Worm (Caenorhabditis elegans) whole organism, mixed stage, embryonic: Measurements from ENCODE around the gene F13H10.1.

Experiments
- M03D4.4 ChIP-seq: sonication (generic microtip); optimal IDR thresholded peaks from 2 replicates; lab custom pipeline; 2017; ENCODE audit warnings: mild to moderate bottlenecking, missing genetic modification characterization, missing compliant biosample characterization
- bed-3 ChIP-seq: fragments of 200-800 bp; sonication (Bioruptor generic); optimal IDR thresholded peaks from 3 replicates; lab custom pipeline; 2018; ENCODE audit warnings: mild to moderate bottlenecking, missing genetic modification characterization, moderate library complexity, missing compliant biosample characterization
- blmp-1 ChIP-seq: fragments of 150-350 bp; optimal IDR thresholded peaks from 2 replicates; lab custom pipeline; 2014; ENCODE audit warnings: missing biosample characterization, missing genetic modification characterization
- ceh-39 ChIP-seq: fragments of 150-350 bp; optimal IDR thresholded peaks from 2 replicates; lab custom pipeline; 2014; ENCODE audit warnings: missing biosample characterization, missing genetic modification characterization
- ceh-43 ChIP-seq: fragments of 200-800 bp; sonication (Bioruptor generic); optimal IDR thresholded peaks from 2 replicates; lab custom pipeline; 2018; ENCODE audit warnings: mild to moderate bottlenecking, missing genetic modification characterization, moderate library complexity, missing compliant biosample characterization
- ces-1 ChIP-seq: fragments of 150-350 bp; optimal IDR thresholded peaks from 2 replicates; lab custom pipeline; 2014; ENCODE audit warnings: missing biosample characterization, missing genetic modification reagents, missing genetic modification characterization
- cnd-1 ChIP-seq: fragments of 200-800 bp; sonication (Bioruptor generic); optimal IDR thresholded peaks from 2 replicates; lab custom pipeline; 2018; ENCODE audit warnings: mild to moderate bottlenecking, missing genetic modification characterization, missing compliant biosample characterization
- drap-1 ChIP-seq: fragments of 200-800 bp; sonication (Bioruptor generic); optimal IDR thresholded peaks from 3 replicates; lab custom pipeline; 2018; ENCODE audit warnings: mild to moderate bottlenecking, missing genetic modification characterization, missing compliant biosample characterization
- elt-1 ChIP-seq: sonication (generic microtip); optimal IDR thresholded peaks from 2 replicates; lab custom pipeline; 2017; ENCODE audit warnings: missing genetic modification characterization, mild to moderate bottlenecking, missing compliant biosample characterization, antibody characterized with exemption, moderate library complexity, borderline replicate concordance; ENCODE audit not compliant: insufficient read depth
- elt-3 ChIP-seq: fragments of 150-350 bp; optimal IDR thresholded peaks from 2 replicates; lab custom pipeline; 2014; ENCODE audit warnings: missing biosample characterization, missing genetic modification characterization
- ham-2 ChIP-seq: fragments of 200-800 bp; sonication (Bioruptor generic); optimal IDR thresholded peaks from 2 replicates; lab custom pipeline; 2018; ENCODE audit warnings: mild to moderate bottlenecking, missing genetic modification characterization, missing compliant biosample characterization
- hlh-1 ChIP-seq: fragments of 150-350 bp; optimal IDR thresholded peaks from 2 replicates; lab custom pipeline; 2014; ENCODE audit warnings: missing biosample characterization, missing genetic modification reagents, missing genetic modification characterization
- lin-13 ChIP-seq: fragments of 150-350 bp; optimal IDR thresholded peaks from 2 replicates; lab custom pipeline; 2014; ENCODE audit warnings: missing biosample characterization, missing genetic modification characterization
- lin-32 ChIP-seq: fragments of 200-800 bp; sonication (Bioruptor generic); optimal IDR thresholded peaks from 2 replicates; lab custom pipeline; 2018; ENCODE audit warnings: mild to moderate bottlenecking, missing genetic modification characterization, missing compliant biosample characterization
- lsy-2 ChIP-seq: fragments of 150-350 bp; optimal IDR thresholded peaks from 2 replicates; lab custom pipeline; 2014; ENCODE audit warnings: missing biosample characterization, missing genetic modification characterization
- mab-5 ChIP-seq: fragments of 150-350 bp; optimal IDR thresholded peaks from 2 replicates; lab custom pipeline; 2014; ENCODE audit warnings: missing biosample characterization, missing genetic modification characterization
- mep-1 ChIP-seq: fragments of 150-350 bp; optimal IDR thresholded peaks from 2 replicates; lab custom pipeline; 2017; ENCODE audit warnings: missing biosample characterization, missing genetic modification reagents, missing genetic modification characterization, inconsistent platforms
- mls-2 ChIP-seq: sonication (generic microtip); optimal IDR thresholded peaks from 2 replicates; lab custom pipeline; 2016; ENCODE audit warnings: mild to moderate bottlenecking, missing genetic modification characterization, moderate library complexity, missing compliant biosample characterization
- nhr-12 ChIP-seq: fragments of 150-350 bp; optimal IDR thresholded peaks from 2 replicates; lab custom pipeline; 2014; ENCODE audit warnings: missing biosample characterization, missing genetic modification characterization
- nhr-237 ChIP-seq: fragments of 150-350 bp; optimal IDR thresholded peaks from 2 replicates; lab custom pipeline; 2014; ENCODE audit warnings: missing biosample characterization, missing genetic modification characterization
- nhr-28 ChIP-seq: fragments of 150-350 bp; optimal IDR thresholded peaks from 2 replicates; lab custom pipeline; 2014; ENCODE audit warnings: missing biosample characterization, missing genetic modification characterization
- nhr-76 ChIP-seq: sonication (generic microtip); optimal IDR thresholded peaks from 2 replicates; lab custom pipeline; 2017; ENCODE audit warnings: missing biosample characterization, missing genetic modification characterization
- sem-2 ChIP-seq: fragments of 200-800 bp; sonication (Bioruptor generic); optimal IDR thresholded peaks from 2 replicates; lab custom pipeline; 2018; ENCODE audit warnings: mild to moderate bottlenecking, missing genetic modification characterization, missing compliant biosample characterization
- snpc-4 ChIP-seq: fragments of 150-350 bp; optimal IDR thresholded peaks from 2 replicates; lab custom pipeline; 2014; ENCODE audit warnings: missing biosample characterization, missing genetic modification characterization
- sptf-1 ChIP-seq: sonication (generic microtip); optimal IDR thresholded peaks from 2 replicates; lab custom pipeline; 2017; ENCODE audit warnings: mild to moderate bottlenecking, missing genetic modification characterization, moderate library complexity, missing compliant biosample characterization
- unc-120 ChIP-seq: sonication (generic microtip); optimal IDR thresholded peaks from 2 replicates; lab custom pipeline; 2017; ENCODE audit warnings: missing genetic modification characterization, missing compliant biosample characterization; ENCODE audit not compliant: poor library complexity, severe bottlenecking
- unc-39 ChIP-seq: fragments of 150-350 bp; optimal IDR thresholded peaks from 2 replicates; lab custom pipeline; 2014; ENCODE audit warnings: missing biosample characterization, missing genetic modification characterization
- unc-62 ChIP-seq: fragments of 150-350 bp; optimal IDR thresholded peaks from 2 replicates; lab custom pipeline; 2014; ENCODE audit warnings: missing biosample characterization, missing genetic modification reagents, missing genetic modification characterization
- ztf-11 ChIP-seq: fragments of 150-350 bp; optimal IDR thresholded peaks from 2 replicates; lab custom pipeline; 2014; ENCODE audit warnings: missing biosample characterization, missing genetic modification characterization

F13H10.1 gene

ce11 chrIV:10970767-10971166 is 33.6 kb upstream of the F13H10.1 start:
- no peak for TF ChIP-seq sem-2
- TF ChIP-seq unc-39 (tag; lab: Kevin White, UChicago): no peak
- no peak for TF ChIP-seq bed-3 (GFP tag; lab: Kevin White, UChicago)
- no peak for TF ChIP-seq ham-2 (GFP tag; lab: Kevin White, UChicago)
- no peak for TF ChIP-seq nhr-76
- TF ChIP-seq snpc-4: no peak
- TF ChIP-seq ces-1 (GFP tag; lab: Kevin White, UChicago): no peak
- no peak for TF ChIP-seq ceh-43 (GFP tag; lab: Kevin White, UChicago)
- no peak for TF ChIP-seq drap-1 (GFP tag; lab: Kevin White, UChicago)
- no peak for TF ChIP-seq mls-2 (tag; lab: Kevin White, UChicago)
- no peak for TF ChIP-seq sptf-1
- TF ChIP-seq hlh-1: no peak
- no peak for TF ChIP-seq nhr-12 (tag; lab: Kevin White, UChicago)
- TF ChIP-seq mab-5 (tag; lab: Kevin White, UChicago): no peak
- TF ChIP-seq lin-13: no peak
- no peak for TF ChIP-seq unc-120
- no peak for TF ChIP-seq M03D4.4 (tag; lab: Kevin White, UChicago)
- TF ChIP-seq ztf-11 (tag; lab: Kevin White, UChicago): no peak
- TF ChIP-seq blmp-1: no peak
- TF ChIP-seq unc-62: no peak

- TF ChIP-seq ztf-11 (tag; lab: Kevin White, UChicago) (no peak), snpc-4 (no peak), bed-3 (GFP tag; lab: Kevin White, UChicago) (no peak), ceh-43 (GFP tag; lab: Kevin White, UChicago) (no peak), ceh-39 (tag; lab: Kevin White, UChicago) (no peak)
These were observed 32.7 kb upstream of the F13H10.1 start for ce11 chrIV:10971636-10972199.

ce11 chrIV:10975968-10976367 is 28.4 kb upstream of the F13H10.1 start:
- no peak for TF ChIP-seq nhr-76
- TF ChIP-seq elt-1 (tag; lab: Kevin White, UChicago): peak; percentile 21
- no peak for TF ChIP-seq lin-13
- TF ChIP-seq, all 35 proteins: peak for 1

ce11 chrIV:10978641-10979040 is 25.7 kb upstream of the F13H10.1 start:
- TF ChIP-seq nhr-237 (tag; lab: Kevin White, UChicago): no peak
- no peak for TF ChIP-seq nhr-28
- no peak for TF ChIP-seq unc-120
- no peak for TF ChIP-seq ceh-39 (tag; lab: Kevin White, UChicago)
- TF ChIP-seq, all 35 proteins: peak for 0

- TF ChIP-seq cnd-1 (tag; lab: Kevin White, UChicago): no peak
- TF ChIP-seq unc-120: peak; percentile 19
- TF ChIP-seq ceh-43 (GFP tag; lab: Kevin White, UChicago): no peak
These were observed 24.7 kb upstream of the F13H10.1 start for ce11 chrIV:10979689-10980088.

ce11 chrIV:10980628-10981027 is 23.7 kb upstream of the F13H10.1 start:
- TF ChIP-seq ces-1 (GFP tag; lab: Kevin White, UChicago): no peak
- TF ChIP-seq ham-2 (GFP tag; lab: Kevin White, UChicago): no peak
- TF ChIP-seq lsy-2: no peak
- no peak for TF ChIP-seq elt-1 (tag; lab: Kevin White, UChicago)
- TF ChIP-seq nhr-28: no peak
- no peak for TF ChIP-seq elt-3
- TF ChIP-seq mab-5 (tag; lab: Kevin White, UChicago): no peak
- TF ChIP-seq lin-32: no peak
- TF ChIP-seq cnd-1 (tag; lab: Kevin White, UChicago): no peak
- TF ChIP-seq mep-1 (tag; lab: Kevin White, UChicago): no peak
- TF ChIP-seq sptf-1: no peak

- no peak for TF ChIP-seq sptf-1
- no peak for TF ChIP-seq ceh-43 (GFP tag; lab: Kevin White, UChicago)
- TF ChIP-seq lin-13: no peak
- no peak for TF ChIP-seq nhr-237 (tag; lab: Kevin White, UChicago)
- TF ChIP-seq, all 35 proteins: peak for 0
These were observed 22.6 kb upstream of the F13H10.1 start, which contains the start of gene Y43E12A.2 for ce11 chrIV:10981761-10982160. Gene Y43E12A.2 (plus strand): TSS chrIV:10982061.
